Worm (Caenorhabditis elegans): ENCODE data around the gene pdhb-1.

The pdhb-1 gene

ce11 chrIV:3444101-3444500, 44.6 kb downstream of the pdhb-1 start, which contains the start of gene F09D12.2:
F09D12.2 (minus strand) TSS chrIV:3444201.
- no peak for TF ChIP-seq unc-62 (GFP tag; optimal IDR thresholded peaks at IDR 0.05)

ce11 chrIV:3444614-3445013, 45.1 kb downstream of the pdhb-1 start, which contains the start of gene F58E2.5:
F58E2.5 (plus strand) TSS chrIV:3444914.
- TF ChIP-seq unc-62 (GFP tag; optimal IDR thresholded peaks at IDR 0.05), result no peak

- no peak for TF ChIP-seq unc-62 (GFP tag; optimal IDR thresholded peaks at IDR 0.05)
These were observed 47.9 kb downstream of the pdhb-1 start for ce11 chrIV:3447350-3447749.

- TF ChIP-seq unc-62 (GFP tag; optimal IDR thresholded peaks at IDR 0.05), result no peak
These were observed 53.0 kb downstream of the pdhb-1 start for ce11 chrIV:3452516-3452915.

- no peak for TF ChIP-seq unc-62 (GFP tag; optimal IDR thresholded peaks at IDR 0.05)
These were observed 53.9 kb downstream of the pdhb-1 start, which contains the start of gene srz-23 for ce11 chrIV:3453346-3453745. srz-23 (plus strand) TSS chrIV:3453608.
